Fruit fly (Drosophila melanogaster) whole organism: ENCODE results near the gene GstO3.

Experiments
- CG8478 ChIP-seq: fragments of >200 bp; optimal IDR thresholded peaks from 2 replicates; lab custom pipeline; 2018; ENCODE audit warnings: inconsistent platforms
- Dll ChIP-seq: fragments of >200 bp; optimal IDR thresholded peaks from 2 replicates; lab custom pipeline; 2017
- EcR ChIP-seq, 2 experiments: fragments of >200 bp; optimal IDR thresholded peaks; 2 replicates each; lab custom pipeline; 2017; ENCODE audit warnings: missing biosample characterization in 2 of 2, missing genetic modification characterization in 2 of 2, missing genetic modification reagents in 2 of 2
- pan ChIP-seq: fragments of >200 bp; optimal IDR thresholded peaks from 2 replicates; lab custom pipeline; 2017
- psq ChIP-seq: fragments of >200 bp; optimal IDR thresholded peaks from 2 replicates; lab custom pipeline; 2017
- usp ChIP-seq: fragments of >200 bp; optimal IDR thresholded peaks from 2 replicates; lab custom pipeline; 2017; ENCODE audit warnings: missing biosample characterization, missing genetic modification characterization, mixed read lengths

- no peak for TF ChIP-seq psq (lab: Kevin White, UChicago)
- no peak for TF ChIP-seq EcR (GFP tag; optimal IDR thresholded peaks at IDR 0.05; lab: Kevin White, UChicago)
- TF ChIP-seq CG8478: no peak
- TF ChIP-seq usp (GFP tag; lab: Kevin White, UChicago): no peak
- TF ChIP-seq pan (lab: Kevin White, UChicago): no peak
- no peak for TF ChIP-seq Dll
Measured at dm6 chr3L:8512428-8512827, 6.3 kb upstream of the GstO3 start, which contains the start of gene CG6765.
